Fruit fly (Drosophila melanogaster) whole organism, embryonic: ENCODE data around the gene CG11858.

ENCODE experiments used
- Aef1 ChIP-seq: fragments of 200-800 bp; sonication (Bioruptor generic); IDR thresholded peaks from 3 replicates; pipeline ENCODE4 v1.3.6; 2022; ENCODE audit warnings: missing biosample characterization, missing genetic modification characterization
- BEAF-32 ChIP-seq: fragments of 200-800 bp; sonication (Bioruptor generic); optimal IDR thresholded peaks from 3 replicates; lab custom pipeline; 2017; ENCODE audit warnings: missing biosample characterization, missing genetic modification characterization, mild to moderate bottlenecking, moderate library complexity, missing genetic modification reagents
- CG1024 ChIP-seq: fragments of 200-800 bp; sonication (Bioruptor generic); IDR thresholded peaks from 2 replicates; pipeline ENCODE4 v1.3.6; 2022; ENCODE audit warnings: missing biosample characterization, missing genetic modification characterization
- CG11560 ChIP-seq: fragments of 200-800 bp; sonication (Bioruptor generic); IDR thresholded peaks from 3 replicates; pipeline ENCODE4 v1.3.6; 2022; ENCODE audit warnings: missing biosample characterization, missing genetic modification characterization
- CG17385 ChIP-seq: fragments of 200-800 bp; sonication (Bioruptor generic); optimal IDR thresholded peaks from 3 replicates; lab custom pipeline; 2018; ENCODE audit warnings: missing biosample characterization, mild to moderate bottlenecking, missing genetic modification characterization
- CG1832 ChIP-seq: fragments of 200-800 bp; sonication (Bioruptor generic); optimal IDR thresholded peaks from 2 replicates; lab custom pipeline; 2017; ENCODE audit warnings: missing biosample characterization, mild to moderate bottlenecking, missing genetic modification characterization, inconsistent platforms
- CG18764 ChIP-seq: fragments of 200-800 bp; sonication (Bioruptor generic); optimal IDR thresholded peaks from 3 replicates; lab custom pipeline; 2016; ENCODE audit warnings: missing biosample characterization, missing genetic modification characterization
- CG34422 ChIP-seq: fragments of 200-800 bp; sonication (Bioruptor generic); IDR thresholded peaks from 3 replicates; pipeline ENCODE4 v1.3.6; 2022; ENCODE audit warnings: missing biosample characterization, missing genetic modification characterization
- CG4328 ChIP-seq: fragments of 200-800 bp; sonication (Bioruptor generic); optimal IDR thresholded peaks from 3 replicates; lab custom pipeline; 2017; ENCODE audit warnings: missing biosample characterization, missing genetic modification reagents, missing genetic modification characterization
- CG5953 ChIP-seq: fragments of 200-800 bp; sonication (Bioruptor generic); IDR thresholded peaks from 2 replicates; pipeline ENCODE4 v1.3.6; 2022; ENCODE audit warnings: missing biosample characterization, missing genetic modification characterization
- CG7786 ChIP-seq: fragments of 200-800 bp; sonication (Bioruptor generic); optimal IDR thresholded peaks from 2 replicates; lab custom pipeline; 2016; ENCODE audit warnings: missing biosample characterization, missing genetic modification characterization
- CG7839 ChIP-seq: fragments of 200-800 bp; sonication (Bioruptor generic); optimal IDR thresholded peaks from 3 replicates; lab custom pipeline; 2018; ENCODE audit warnings: missing biosample characterization, mild to moderate bottlenecking, missing genetic modification characterization, moderate library complexity
- CG7928 ChIP-seq: fragments of 200-800 bp; sonication (Bioruptor generic); optimal IDR thresholded peaks from 2 replicates; lab custom pipeline; 2017; ENCODE audit warnings: missing biosample characterization, mild to moderate bottlenecking, missing genetic modification characterization
- CG7987 ChIP-seq: fragments of 200-800 bp; sonication (Bioruptor generic); optimal IDR thresholded peaks from 2 replicates; lab custom pipeline; 2018; ENCODE audit warnings: missing biosample characterization, mild to moderate bottlenecking, missing genetic modification characterization, moderate library complexity
- CG8765 ChIP-seq: fragments of 200-800 bp; sonication (Bioruptor generic); IDR thresholded peaks from 2 replicates; pipeline ENCODE4 v1.3.6; 2022; ENCODE audit warnings: missing biosample characterization, missing genetic modification characterization
- CG9727 ChIP-seq: fragments of 200-800 bp; sonication (Bioruptor generic); optimal IDR thresholded peaks from 3 replicates; lab custom pipeline; 2017; ENCODE audit warnings: missing biosample characterization, mild to moderate bottlenecking, missing genetic modification characterization
- CG9797 ChIP-seq: fragments of 200-800 bp; sonication (Bioruptor generic); optimal IDR thresholded peaks from 3 replicates; lab custom pipeline; 2018; ENCODE audit warnings: missing biosample characterization, mild to moderate bottlenecking, missing genetic modification characterization
- CHES-1-like ChIP-seq: fragments of 200-800 bp; sonication (Bioruptor generic); optimal IDR thresholded peaks from 2 replicates; lab custom pipeline; 2016; ENCODE audit warnings: missing biosample characterization, missing genetic modification characterization
- D ChIP-seq, 2 experiments: fragments of 200-800 bp in 1 of 2; fragments of >200 bp in 1 of 2; sonication (Bioruptor generic) in 1 of 2; optimal IDR thresholded peaks; 2 replicates in 1 of 2; 3 replicates in 1 of 2; lab custom pipeline; 2017; ENCODE audit warnings: mild to moderate bottlenecking in 1 of 2, missing biosample characterization in 1 of 2, missing genetic modification characterization in 1 of 2, missing genetic modification reagents in 1 of 2
- D19A ChIP-seq: fragments of 200-800 bp; optimal IDR thresholded peaks from 3 replicates; lab custom pipeline; 2019; ENCODE audit warnings: missing biosample characterization, mild to moderate bottlenecking, missing genetic modification characterization, moderate library complexity
- Dad ChIP-seq: fragments of 200-800 bp; sonication (Bioruptor generic); optimal IDR thresholded peaks from 3 replicates; lab custom pipeline; 2016; ENCODE audit warnings: missing biosample characterization, missing genetic modification characterization
- Fer1 ChIP-seq: fragments of 200-800 bp; sonication (Bioruptor generic); optimal IDR thresholded peaks from 2 replicates; lab custom pipeline; 2017; ENCODE audit warnings: missing biosample characterization, mild to moderate bottlenecking, missing genetic modification characterization
- HLH4C ChIP-seq: fragments of 200-800 bp; sonication (Bioruptor generic); IDR thresholded peaks from 3 replicates; pipeline ENCODE4 v1.3.6; 2022; ENCODE audit warnings: missing biosample characterization, missing genetic modification characterization; ENCODE audit not compliant: partially characterized antibody
- Hr51 ChIP-seq, 2 experiments: fragments of 200-800 bp; sonication (Bioruptor generic); optimal IDR thresholded peaks; 2 replicates in 1 of 2; 3 replicates in 1 of 2; lab custom pipeline; 2016 to 2018; ENCODE audit warnings: missing biosample characterization in 2 of 2, missing genetic modification characterization in 2 of 2, mild to moderate bottlenecking in 1 of 2, moderate library complexity in 1 of 2
- Hr78 ChIP-seq, 2 experiments: fragments of 200-800 bp in 1 of 2; fragments of >200 bp in 1 of 2; sonication (Bioruptor generic) in 1 of 2; optimal IDR thresholded peaks; 2 replicates each; lab custom pipeline; 2017 to 2019; ENCODE audit warnings: missing biosample characterization in 2 of 2, missing genetic modification characterization in 2 of 2, mild to moderate bottlenecking in 1 of 2, moderate library complexity in 1 of 2
- Jarid2 ChIP-seq: fragments of 200-800 bp; sonication (Bioruptor generic); optimal IDR thresholded peaks from 3 replicates; lab custom pipeline; 2017; ENCODE audit warnings: mild to moderate bottlenecking, missing biosample characterization, missing genetic modification reagents, missing genetic modification characterization
- Med ChIP-seq: fragments of 200-800 bp; sonication (Bioruptor generic); peaks from one replicate; lab custom pipeline; 2016; ENCODE audit warnings: missing biosample characterization, missing genetic modification characterization, mild to moderate bottlenecking, inconsistent platforms, moderate library complexity
- Nf-YA ChIP-seq: fragments of 200-800 bp; sonication (Bioruptor generic); IDR thresholded peaks from 2 replicates; pipeline ENCODE4 v1.3.6; 2022; ENCODE audit warnings: missing biosample characterization, missing genetic modification characterization
- Taf1 ChIP-seq: fragments of 200-800 bp; sonication (Bioruptor generic); IDR thresholded peaks from 2 replicates; pipeline ENCODE4 v1.3.6; 2022; ENCODE audit warnings: missing biosample characterization, missing genetic modification characterization
- YL-1 ChIP-seq: fragments of 200-800 bp; sonication (Bioruptor generic); optimal IDR thresholded peaks from 3 replicates; lab custom pipeline; 2017; ENCODE audit warnings: missing biosample characterization, mild to moderate bottlenecking, missing genetic modification characterization
- abd-A ChIP-seq: fragments of 200-800 bp; sonication (Bioruptor generic); optimal IDR thresholded peaks from 3 replicates; lab custom pipeline; 2019; ENCODE audit warnings: missing biosample characterization, mild to moderate bottlenecking, missing genetic modification characterization, moderate library complexity
- aop ChIP-seq: fragments of 200-800 bp; sonication (Bioruptor generic); IDR thresholded peaks from 2 replicates; pipeline ENCODE4 v1.3.6; 2022; ENCODE audit warnings: missing biosample characterization, missing genetic modification characterization
- dan ChIP-seq: fragments of 200-800 bp; sonication (Bioruptor generic); IDR thresholded peaks from 2 replicates; pipeline ENCODE4 v1.3.6; 2022; ENCODE audit warnings: missing biosample characterization, missing genetic modification characterization
- ems ChIP-seq: fragments of 200-800 bp; sonication (Bioruptor generic); optimal IDR thresholded peaks from 3 replicates; lab custom pipeline; 2016; ENCODE audit warnings: missing biosample characterization, missing genetic modification characterization
- exex ChIP-seq: fragments of 200-800 bp; sonication (Bioruptor generic); optimal IDR thresholded peaks from 4 replicates; lab custom pipeline; 2018; ENCODE audit warnings: missing biosample characterization, mild to moderate bottlenecking, missing genetic modification characterization, moderate library complexity
- fru ChIP-seq: fragments of >200 bp; optimal IDR thresholded peaks from 2 replicates; lab custom pipeline; 2017
- grn ChIP-seq: fragments of 200-800 bp; sonication (Bioruptor generic); optimal IDR thresholded peaks from 3 replicates; lab custom pipeline; 2017; ENCODE audit warnings: missing biosample characterization, missing genetic modification characterization
- gt ChIP-seq: fragments of 200-800 bp; sonication (Bioruptor generic); IDR thresholded peaks from 2 replicates; pipeline ENCODE4 v1.3.6; 2022; ENCODE audit warnings: missing biosample characterization, missing genetic modification characterization
- hbn ChIP-seq: fragments of 200-800 bp; sonication (Bioruptor generic); IDR thresholded peaks from 2 replicates; pipeline ENCODE4 v1.3.6; 2022; ENCODE audit warnings: missing biosample characterization, missing genetic modification characterization; ENCODE audit not compliant: partially characterized antibody
- knrl ChIP-seq: fragments of 200-800 bp; sonication (Bioruptor generic); IDR thresholded peaks from 3 replicates; pipeline ENCODE4 v1.3.6; 2022; ENCODE audit warnings: missing biosample characterization, missing genetic modification characterization; ENCODE audit not compliant: partially characterized antibody
- mirr ChIP-seq: fragments of 200-800 bp; sonication (Bioruptor generic); optimal IDR thresholded peaks from 3 replicates; lab custom pipeline; 2018; ENCODE audit warnings: missing biosample characterization, mild to moderate bottlenecking, missing genetic modification characterization
- org-1 ChIP-seq: fragments of 200-800 bp; sonication (Bioruptor generic); optimal IDR thresholded peaks from 2 replicates; lab custom pipeline; 2017; ENCODE audit warnings: missing biosample characterization, missing genetic modification characterization
- otp ChIP-seq: fragments of 200-800 bp; sonication (Bioruptor generic); IDR thresholded peaks from 3 replicates; pipeline ENCODE4, ENCODE4 v1.3.6; 2022; ENCODE audit warnings: missing biosample characterization, missing genetic modification characterization
- pros ChIP-seq: fragments of 200-800 bp; sonication (Bioruptor generic); optimal IDR thresholded peaks from 3 replicates; lab custom pipeline; 2019; ENCODE audit warnings: missing biosample characterization, mild to moderate bottlenecking, missing genetic modification characterization, moderate library complexity
- scrt ChIP-seq: fragments of 200-800 bp; sonication (Bioruptor generic); optimal IDR thresholded peaks from 2 replicates; lab custom pipeline; 2018; ENCODE audit warnings: missing biosample characterization, mild to moderate bottlenecking, missing genetic modification characterization, moderate library complexity
- sna ChIP-seq: fragments of 200-800 bp; sonication (Bioruptor generic); IDR thresholded peaks from 2 replicates; pipeline ENCODE4 v1.3.6; 2022; ENCODE audit warnings: missing biosample characterization, missing genetic modification characterization; ENCODE audit not compliant: partially characterized antibody
- ttk ChIP-seq: fragments of 200-800 bp; sonication (Bioruptor generic); IDR thresholded peaks from 2 replicates; pipeline ENCODE4 v2.1.2; 2022; ENCODE audit warnings: missing biosample characterization, missing genetic modification characterization
- usp ChIP-seq: fragments of >200 bp; optimal IDR thresholded peaks from 2 replicates; lab custom pipeline; 2017; ENCODE audit warnings: missing biosample characterization, missing genetic modification characterization
- yki ChIP-seq: fragments of >200 bp; optimal IDR thresholded peaks from 3 replicates; lab custom pipeline; 2018

The CG11858 gene

DNA sequence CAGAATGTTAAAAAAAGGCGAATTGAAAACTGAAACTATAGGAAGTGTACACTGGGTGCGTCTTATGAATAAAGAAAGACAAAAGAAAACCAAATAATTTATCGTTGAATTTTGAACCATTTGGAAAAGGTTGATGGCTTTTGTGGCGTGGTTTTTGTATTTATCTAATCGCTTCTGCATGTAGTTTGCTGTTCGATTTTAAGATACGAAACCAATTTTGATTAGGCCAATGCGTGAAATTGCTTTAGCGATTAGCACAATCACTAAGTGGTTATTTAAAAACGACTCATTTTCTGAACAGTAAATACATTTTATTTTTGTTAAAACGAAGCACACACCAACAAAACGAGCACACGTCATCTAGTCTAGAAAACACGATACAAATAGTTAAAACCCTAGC is 1.9 kb upstream of the CG11858 start (continued):
- peak; percentile 93 for TF ChIP-seq mirr (GFP tag; lab: Kevin White, UChicago)
- no peak for TF ChIP-seq CG7928 (GFP tag; lab: Kevin White, UChicago)
- TF ChIP-seq D19A (tag; lab: Kevin White, UChicago), result peak; percentile 52
- TF ChIP-seq Hr51 (GFP tag; optimal IDR thresholded peaks at IDR 0.05; lab: Kevin White, UChicago), result no peak
- no peak for TF ChIP-seq usp (GFP tag; lab: Kevin White, UChicago)
- no peak for TF ChIP-seq CG18764
- TF ChIP-seq HLH4C (GFP tag; lab: Robert Waterston, UW), result no peak
- TF ChIP-seq otp (GFP tag; lab: Robert Waterston, UW), result no peak
- no peak for TF ChIP-seq Hr78 (GFP tag; optimal IDR thresholded peaks at IDR 0.05; lab: Kevin White, UChicago)
- TF ChIP-seq gt (GFP tag; lab: Robert Waterston, UW), result no peak
- TF ChIP-seq exex (tag; lab: Kevin White, UChicago), result peak; percentile 97
- no peak for TF ChIP-seq CG11560
- TF ChIP-seq CG5953 (GFP tag; lab: Robert Waterston, UW), result no peak
- no peak for TF ChIP-seq Fer1 (GFP tag; lab: Kevin White, UChicago)
- TF ChIP-seq Nf-YA (GFP tag; lab: Robert Waterston, UW), result no peak
- TF ChIP-seq ems (GFP tag; lab: Kevin White, UChicago), result no peak
- TF ChIP-seq abd-A (tag; lab: Kevin White, UChicago), result no peak
- TF ChIP-seq CG8765 (GFP tag; lab: Robert Waterston, UW), result no peak

dm6 chr3R:25265589-25266201 is 3.2 kb downstream of the CG11858 start, which contains the start of the genes GlnRS and RIOK2:
TSS of gene GlnRS (minus strand) at chr3R:25265721.
TSS of gene RIOK2 (plus strand) at chr3R:25265844.
- peak; percentile 97 for TF ChIP-seq BEAF-32 (GFP tag; lab: Kevin White, UChicago)
- TF ChIP-seq knrl (GFP tag; lab: Robert Waterston, UW), result peak; percentile 95
- TF ChIP-seq Dad (GFP tag; lab: Kevin White, UChicago), result no peak
- peak; percentile 85; the same call in 2 of the 3 replicates for TF ChIP-seq CG34422 (GFP tag; lab: Robert Waterston, UW)
- TF ChIP-seq CG17385 (GFP tag; lab: Kevin White, UChicago), result no peak
- no peak for TF ChIP-seq dan
- peak; percentile 49 for TF ChIP-seq CG7987
- TF ChIP-seq CG9727, result peak; percentile 0
- peak; percentile 78 for TF ChIP-seq Med (GFP tag; lab: Kevin White, UChicago)
- no peak for TF ChIP-seq fru (lab: Kevin White, UChicago)
- TF ChIP-seq D (optimal IDR thresholded peaks at IDR 0.05; lab: Kevin White, UChicago), result peak; percentile 24
- no peak for TF ChIP-seq D (GFP tag; optimal IDR thresholded peaks at IDR 0.05; lab: Kevin White, UChicago)
- TF ChIP-seq aop (GFP tag; lab: Robert Waterston, UW), result no peak
- TF ChIP-seq Aef1, result no peak
- TF ChIP-seq YL-1 (GFP tag; lab: Kevin White, UChicago), result peak; percentile 98
- peak; percentile 93 for TF ChIP-seq sna (GFP tag; lab: Robert Waterston, UW)
- peak; percentile 7 for TF ChIP-seq grn (GFP tag; lab: Kevin White, UChicago)
- TF ChIP-seq CG1832, result no peak
- TF ChIP-seq hbn (GFP tag; lab: Robert Waterston, UW), result peak; percentile 97
- no peak for TF ChIP-seq Taf1
- no peak for TF ChIP-seq org-1
- TF ChIP-seq pros (GFP tag; lab: Kevin White, UChicago), result no peak
- no peak for TF ChIP-seq yki (lab: Kevin White, UChicago)
- peak; percentile 94 for TF ChIP-seq CG9797 (GFP tag; lab: Kevin White, UChicago)
- TF ChIP-seq CG7839 (tag; lab: Kevin White, UChicago), result no peak
- no peak for TF ChIP-seq ttk (GFP tag; lab: Robert Waterston, UW)
- peak; percentile 64 for TF ChIP-seq CHES-1-like
- peak; percentile 10 for TF ChIP-seq CG7786 (GFP tag; lab: Kevin White, UChicago)
- no peak for TF ChIP-seq CG4328
- no peak for TF ChIP-seq Jarid2 (GFP tag; lab: Kevin White, UChicago)
- peak; percentile 88 for TF ChIP-seq CG1024 (GFP tag; lab: Robert Waterston, UW)
- peak; percentile 95 for TF ChIP-seq scrt (GFP tag; lab: Kevin White, UChicago)
- no peak for TF ChIP-seq Nf-YA (GFP tag; lab: Robert Waterston, UW)
